Worm (Caenorhabditis elegans) whole organism, L4/young adult: Measurements from ENCODE around the gene hars-1.

ENCODE experiments used
- W03F9.2 ChIP-seq: fragments of 150-350 bp; optimal IDR thresholded peaks from 2 replicates; lab custom pipeline; 2014; ENCODE audit warnings: missing biosample characterization, missing genetic modification characterization
- dao-5 ChIP-seq: sonication (generic microtip); optimal IDR thresholded peaks from 2 replicates; lab custom pipeline; 2016; ENCODE audit warnings: missing genotype, missing genetic modification characterization, moderate library complexity, missing compliant biosample characterization
- him-1 ChIP-seq: sonication (generic microtip); optimal IDR thresholded peaks from 2 replicates; lab custom pipeline; 2016; ENCODE audit warnings: missing genotype, missing genetic modification reagents, missing genetic modification characterization, missing compliant biosample characterization

ce11 chrIV:10855049-10855448 is 3.7 kb upstream of the hars-1 start, which contains the start of gene T11G6.3:
- TF ChIP-seq dao-5 = no peak
- TF ChIP-seq W03F9.2 (tag; lab: Kevin White, UChicago) = no peak
- no peak for TF ChIP-seq him-1
